Worm (Caenorhabditis elegans) whole organism, L4 larva: ENCODE results near the gene E02C12.8.
A peak's percentile ranks its signal among the peaks of the same experiment; 100 is the strongest.

Experiments
- ZK546.5 ChIP-seq, 2 experiments: sonication (generic microtip); optimal IDR thresholded peaks; 2 replicates each; lab custom pipeline; 2017; ENCODE audit warnings: missing biosample characterization in 2 of 2, missing genetic modification characterization in 2 of 2
- ceh-82 ChIP-seq: sonication (generic microtip); optimal IDR thresholded peaks from 2 replicates; lab custom pipeline; 2017; ENCODE audit warnings: missing biosample characterization, missing genetic modification characterization
- egl-27 ChIP-seq: sonication (generic microtip); optimal IDR thresholded peaks from 3 replicates; lab custom pipeline; 2017; ENCODE audit warnings: missing biosample characterization, missing genetic modification reagents, missing genetic modification characterization
- lin-13 ChIP-seq: fragments of 150-350 bp; optimal IDR thresholded peaks from 2 replicates; lab custom pipeline; 2014; ENCODE audit warnings: missing biosample characterization, missing genetic modification reagents, missing genetic modification characterization
- nhr-102 ChIP-seq: sonication (generic microtip); optimal IDR thresholded peaks from 2 replicates; lab custom pipeline; 2016; ENCODE audit warnings: mild to moderate bottlenecking, missing genetic modification characterization, moderate library complexity, missing compliant biosample characterization
- nhr-11 ChIP-seq: fragments of 150-350 bp; optimal IDR thresholded peaks from 2 replicates; lab custom pipeline; 2014; ENCODE audit warnings: missing biosample characterization, missing genetic modification characterization
- nhr-111 ChIP-seq: fragments of 200-800 bp; sonication (Bioruptor generic); optimal IDR thresholded peaks from 2 replicates; lab custom pipeline; 2018; ENCODE audit warnings: mild to moderate bottlenecking, missing genetic modification characterization, missing compliant biosample characterization
- nhr-77 ChIP-seq: fragments of 150-350 bp; optimal IDR thresholded peaks from 2 replicates; lab custom pipeline; 2014; ENCODE audit warnings: missing biosample characterization, missing genetic modification characterization
- pqm-1 ChIP-seq: sonication (generic microtip); optimal IDR thresholded peaks from 2 replicates; lab custom pipeline; 2017; ENCODE audit warnings: missing biosample characterization, missing genetic modification characterization
- unc-130 ChIP-seq: sonication (generic microtip); optimal IDR thresholded peaks from 2 replicates; lab custom pipeline; 2016; ENCODE audit warnings: missing genetic modification reagents, missing genetic modification characterization, missing compliant biosample characterization
- zag-1 ChIP-seq: fragments of 150-350 bp; optimal IDR thresholded peaks from 2 replicates; lab custom pipeline; 2014; ENCODE audit warnings: missing biosample characterization, missing genetic modification characterization
- ztf-11 ChIP-seq: fragments of 150-350 bp; optimal IDR thresholded peaks from 2 replicates; lab custom pipeline; 2014; ENCODE audit warnings: missing biosample characterization, missing genetic modification characterization

ce11 chrV:9370986-9371385 lies 2.4 kb downstream of the E02C12.8 start, which contains the start of gene E02C12.6:
- no peak for TF ChIP-seq zag-1
- no peak for TF ChIP-seq egl-27 (tag; lab: Kevin White, UChicago)
- no peak for TF ChIP-seq nhr-102 (tag; lab: Kevin White, UChicago)
- TF ChIP-seq ztf-11, result no peak
- peak; percentile 51 for TF ChIP-seq pqm-1 (tag; lab: Kevin White, UChicago)
- TF ChIP-seq nhr-11 (tag; lab: Kevin White, UChicago), result no peak
- TF ChIP-seq lin-13 (GFP tag; lab: Kevin White, UChicago), result no peak
- no peak for TF ChIP-seq unc-130 (GFP tag; lab: Kevin White, UChicago)
- no peak for TF ChIP-seq ceh-82
- no peak for TF ChIP-seq nhr-111
- TF ChIP-seq nhr-77, result no peak
- no peak for TF ChIP-seq ZK546.5 (tag; optimal IDR thresholded peaks at IDR 0.05; lab: Kevin White, UChicago)
